Fruit fly (Drosophila melanogaster): Measurements from ENCODE around the gene Fadd.

Fadd gene

dm6 chr3R:22025320-22025719, 8.9 kb upstream of the Fadd start, which contains the start of gene CG6028:
Gene CG6028 (minus strand): TSS chr3R:22025506.
- no peak for TF ChIP-seq CG32121 (GFP tag; IDR thresholded peaks at IDR 0.05)
- no peak for TF ChIP-seq CG10348 (GFP tag; IDR thresholded peaks at IDR 0.05)
- TF ChIP-seq Snoo (tag; optimal IDR thresholded peaks at IDR 0.05), result peak; percentile 14
- no peak for TF ChIP-seq rn (GFP tag; IDR thresholded peaks at IDR 0.05)
- TF ChIP-seq D1 (tag; optimal IDR thresholded peaks at IDR 0.05), result no peak
- TF ChIP-seq CG8301 (tag; optimal IDR thresholded peaks at IDR 0.05), result no peak
- no peak for TF ChIP-seq EcR (GFP tag; optimal IDR thresholded peaks at IDR 0.05)
- TF ChIP-seq Ets98B (GFP tag; IDR thresholded peaks at IDR 0.05), result peak; percentile 28; the same call in 1 of the 2 replicates
- peak; percentile 6 for TF ChIP-seq CG17806 (tag; optimal IDR thresholded peaks at IDR 0.05)
- no peak for TF ChIP-seq CG13204 (GFP tag; optimal IDR thresholded peaks at IDR 0.05)
- peak; percentile 40; the same call in 1 of the 3 replicates for TF ChIP-seq CG4496 (GFP tag; IDR thresholded peaks at IDR 0.05)
- no peak for TF ChIP-seq CG15710 (tag; optimal IDR thresholded peaks at IDR 0.05)
- TF ChIP-seq Pif1B (GFP tag; optimal IDR thresholded peaks at IDR 0.05), result no peak

dm6 chr3R:22026922-22027742, 7.1 kb upstream of the Fadd start, which contains the start of the genes Cchl and ND-42:
Gene Cchl (minus strand): TSS chr3R:22027480.
Gene ND-42 (plus strand): TSS chr3R:22027709.
- TF ChIP-seq Snoo (tag; optimal IDR thresholded peaks at IDR 0.05) (peak; percentile 79), CG14655 (GFP tag; optimal IDR thresholded peaks at IDR 0.05) (no peak), rn (GFP tag; IDR thresholded peaks at IDR 0.05) (no peak; the same call in none of the 2 replicates), CG10348 (GFP tag; IDR thresholded peaks at IDR 0.05) (no peak), gl (tag; optimal IDR thresholded peaks at IDR 0.05) (peak; percentile 18), CG8301 (tag; optimal IDR thresholded peaks at IDR 0.05) (no peak), CG32121 (GFP tag; IDR thresholded peaks at IDR 0.05) (peak; percentile 46; the same call in 1 of the 2 replicates), CG15710 (tag; optimal IDR thresholded peaks at IDR 0.05) (peak; percentile 79), CG17806 (tag; optimal IDR thresholded peaks at IDR 0.05) (peak; percentile 66), CG4496 (GFP tag; IDR thresholded peaks at IDR 0.05) (peak; percentile 75), D1 (tag; optimal IDR thresholded peaks at IDR 0.05) (no peak), Ets98B (GFP tag; IDR thresholded peaks at IDR 0.05) (peak; percentile 75), CG34367 (tag; optimal IDR thresholded peaks at IDR 0.05) (peak; percentile 70), CG12605 (GFP tag; IDR thresholded peaks at IDR 0.05) (peak; percentile 27), fd96Ca (GFP tag; IDR thresholded peaks at IDR 0.05) (peak; percentile 77; the same call in 2 of the 3 replicates), CG8159 (tag; optimal IDR thresholded peaks at IDR 0.05) (peak; percentile 79), CG9948 (tag; optimal IDR thresholded peaks at IDR 0.05) (peak; percentile 48)

- TF ChIP-seq CG34367 (tag; optimal IDR thresholded peaks at IDR 0.05), result no peak
Measured at dm6 chr3R:22027743-22028099, 6.5 kb upstream of the Fadd start.

dm6 chr3R:22031738-22032137, 2.5 kb upstream of the Fadd start, which contains the start of gene CG13409:
Gene CG13409 (minus strand): TSS chr3R:22031900.
- TF ChIP-seq CG14655 (GFP tag; optimal IDR thresholded peaks at IDR 0.05), result no peak
- no peak for TF ChIP-seq rn (GFP tag; IDR thresholded peaks at IDR 0.05)
- no peak for TF ChIP-seq CG15710 (tag; optimal IDR thresholded peaks at IDR 0.05)
- no peak for TF ChIP-seq CG10348 (GFP tag; IDR thresholded peaks at IDR 0.05)
- TF ChIP-seq Pif1A (GFP tag; optimal IDR thresholded peaks at IDR 0.05), result no peak
- no peak for TF ChIP-seq CG13204 (GFP tag; optimal IDR thresholded peaks at IDR 0.05)
- TF ChIP-seq fd96Ca (GFP tag; IDR thresholded peaks at IDR 0.05), result no peak
- TF ChIP-seq gl (tag; optimal IDR thresholded peaks at IDR 0.05), result no peak
- no peak for TF ChIP-seq EcR (GFP tag; optimal IDR thresholded peaks at IDR 0.05)
- no peak for TF ChIP-seq CG12605 (GFP tag; IDR thresholded peaks at IDR 0.05)
- TF ChIP-seq CG9948 (tag; optimal IDR thresholded peaks at IDR 0.05), result no peak
- TF ChIP-seq CG32121 (GFP tag; IDR thresholded peaks at IDR 0.05), result no peak
- no peak for TF ChIP-seq Pif1B (GFP tag; optimal IDR thresholded peaks at IDR 0.05)
- TF ChIP-seq CG8301 (tag; optimal IDR thresholded peaks at IDR 0.05), result no peak
- no peak for TF ChIP-seq CG8159 (tag; optimal IDR thresholded peaks at IDR 0.05)
- TF ChIP-seq CG4496 (GFP tag; IDR thresholded peaks at IDR 0.05), result no peak

- TF ChIP-seq Ets98B (GFP tag; IDR thresholded peaks at IDR 0.05) (no peak), CG4496 (GFP tag; IDR thresholded peaks at IDR 0.05) (no peak), EcR (GFP tag; optimal IDR thresholded peaks at IDR 0.05) (peak; percentile 39), fd96Ca (GFP tag; IDR thresholded peaks at IDR 0.05) (no peak), CG15710 (tag; optimal IDR thresholded peaks at IDR 0.05) (no peak), CG34367 (tag; optimal IDR thresholded peaks at IDR 0.05) (no peak), CG14655 (GFP tag; optimal IDR thresholded peaks at IDR 0.05) (no peak), gl (tag; optimal IDR thresholded peaks at IDR 0.05) (no peak), CG12605 (GFP tag; IDR thresholded peaks at IDR 0.05) (no peak)
Measured at dm6 chr3R:22035552-22035951, 1.3 kb downstream of the Fadd start.

dm6 chr3R:22039480-22039879, 5.2 kb downstream of the Fadd start:
- TF ChIP-seq gl (tag; optimal IDR thresholded peaks at IDR 0.05), result no peak
- peak; percentile 90 for TF ChIP-seq CG32121 (GFP tag; IDR thresholded peaks at IDR 0.05)
- TF ChIP-seq CG8159 (tag; optimal IDR thresholded peaks at IDR 0.05), result no peak
- TF ChIP-seq Snoo (tag; optimal IDR thresholded peaks at IDR 0.05), result peak; percentile 57
- TF ChIP-seq Ets98B (GFP tag; IDR thresholded peaks at IDR 0.05), result peak; percentile 90
- TF ChIP-seq CG14655 (GFP tag; optimal IDR thresholded peaks at IDR 0.05), result no peak
- TF ChIP-seq CG34367 (tag; optimal IDR thresholded peaks at IDR 0.05), result no peak
- TF ChIP-seq CG15710 (tag; optimal IDR thresholded peaks at IDR 0.05), result peak; percentile 49
- no peak for TF ChIP-seq Pif1A (GFP tag; optimal IDR thresholded peaks at IDR 0.05)
- no peak for TF ChIP-seq CG8301 (tag; optimal IDR thresholded peaks at IDR 0.05)
- no peak for TF ChIP-seq CG13204 (GFP tag; optimal IDR thresholded peaks at IDR 0.05)
- TF ChIP-seq CG17806 (tag; optimal IDR thresholded peaks at IDR 0.05), result peak; percentile 37
- peak; percentile 31 for TF ChIP-seq CG9948 (tag; optimal IDR thresholded peaks at IDR 0.05)
- no peak for TF ChIP-seq Pif1B (GFP tag; optimal IDR thresholded peaks at IDR 0.05)
- no peak for TF ChIP-seq EcR (GFP tag; optimal IDR thresholded peaks at IDR 0.05)
- TF ChIP-seq CG4496 (GFP tag; IDR thresholded peaks at IDR 0.05), result peak; percentile 92
- TF ChIP-seq CG10348 (GFP tag; IDR thresholded peaks at IDR 0.05), result no peak
- peak; percentile 89 for TF ChIP-seq fd96Ca (GFP tag; IDR thresholded peaks at IDR 0.05)
- TF ChIP-seq D1 (tag; optimal IDR thresholded peaks at IDR 0.05), result no peak
- TF ChIP-seq rn (GFP tag; IDR thresholded peaks at IDR 0.05), result peak; percentile 66
- TF ChIP-seq CG12605 (GFP tag; IDR thresholded peaks at IDR 0.05), result peak; percentile 85

All from whole organism, pupa.